Worm (Caenorhabditis elegans) whole organism, L4 larva: ENCODE data around the gene far-5.
"Not testable (repeated sequence)": the region's sequence is repeated elsewhere in the genome, so short reads cannot be mapped to it uniquely, and the experiment has no call there.

ENCODE experiments used
- D1046.2 ChIP-seq: fragments of 200-800 bp; sonication (Bioruptor generic); IDR thresholded peaks from 2 replicates; pipeline ENCODE4 v1.3.6; 2022; ENCODE audit warnings: missing genetic modification characterization, missing compliant biosample characterization
- R02D3.7 ChIP-seq: fragments of 150-350 bp; sonication (generic microtip); optimal IDR thresholded peaks from 3 replicates; lab custom pipeline; 2014; ENCODE audit warnings: missing biosample characterization, missing genetic modification characterization
- T20F7.1 ChIP-seq: fragments of 200-800 bp; sonication (Bioruptor generic); optimal IDR thresholded peaks from 2 replicates; lab custom pipeline; 2018; ENCODE audit warnings: mild to moderate bottlenecking, missing genetic modification characterization, missing compliant biosample characterization
- T26A8.4 ChIP-seq: fragments of 200-800 bp; sonication (Bioruptor generic); IDR thresholded peaks from 2 replicates; pipeline ENCODE4 v1.3.6; 2022; ENCODE audit warnings: missing genetic modification characterization, missing compliant biosample characterization
- Y5F2A.4 ChIP-seq: fragments of 200-800 bp; sonication (Bioruptor generic); optimal IDR thresholded peaks from 2 replicates; lab custom pipeline; 2018; ENCODE audit warnings: mild to moderate bottlenecking, missing genetic modification characterization, missing compliant biosample characterization
- aha-1 ChIP-seq: fragments of 150-350 bp; peaks from one replicate; lab custom pipeline; 2014; ENCODE audit warnings: missing biosample characterization, missing genetic modification characterization
- aly-2 ChIP-seq: sonication (generic microtip); optimal IDR thresholded peaks from 2 replicates; lab custom pipeline; 2018; ENCODE audit warnings: missing biosample characterization, missing genetic modification characterization
- arid-1 ChIP-seq: fragments of 200-800 bp; sonication (Bioruptor generic); conservative IDR thresholded peaks from 2 replicates; pipeline ENCODE4 v1.3.6; 2022; ENCODE audit warnings: missing genetic modification reagents, missing genetic modification characterization, missing compliant biosample characterization
- ceh-20 ChIP-seq: fragments of 200-800 bp; sonication (Bioruptor generic); IDR thresholded peaks from 2 replicates; pipeline ENCODE4 v1.3.6; 2022; ENCODE audit warnings: missing genetic modification reagents, missing genetic modification characterization, missing compliant biosample characterization
- ceh-28 ChIP-seq: fragments of 150-350 bp; optimal IDR thresholded peaks from 2 replicates; lab custom pipeline; 2014; ENCODE audit warnings: missing biosample characterization, missing genetic modification reagents, missing genetic modification characterization
- ceh-44 ChIP-seq: fragments of 200-800 bp; sonication (Bioruptor generic); IDR thresholded peaks from 2 replicates; pipeline ENCODE4 v1.3.6; 2022; ENCODE audit warnings: missing genetic modification reagents, missing genetic modification characterization, missing compliant biosample characterization
- ceh-82 ChIP-seq: sonication (generic microtip); optimal IDR thresholded peaks from 2 replicates; lab custom pipeline; 2017; ENCODE audit warnings: missing biosample characterization, missing genetic modification characterization
- ctbp-1 ChIP-seq: fragments of 200-800 bp; sonication (Bioruptor generic); IDR thresholded peaks from 2 replicates; pipeline ENCODE4 v1.3.6; 2022; ENCODE audit warnings: missing genetic modification reagents, missing genetic modification characterization, missing compliant biosample characterization
- daf-8 ChIP-seq: fragments of 200-800 bp; sonication (Bioruptor generic); IDR thresholded peaks from 2 replicates; pipeline ENCODE4 v1.3.6; 2022; ENCODE audit warnings: missing genetic modification characterization, missing compliant biosample characterization
- dmd-6 ChIP-seq: fragments of 200-800 bp; sonication (Bioruptor generic); IDR thresholded peaks from 2 replicates; pipeline ENCODE4 v1.3.6; 2022; ENCODE audit warnings: missing genetic modification reagents, missing genetic modification characterization, missing compliant biosample characterization
- dmd-9 ChIP-seq: fragments of 200-800 bp; sonication (Bioruptor generic); IDR thresholded peaks from 2 replicates; pipeline ENCODE4 v1.3.6; 2022; ENCODE audit warnings: missing genetic modification reagents, missing genetic modification characterization, missing compliant biosample characterization
- dve-1 ChIP-seq: sonication (generic microtip); optimal IDR thresholded peaks from 2 replicates; lab custom pipeline; 2017; ENCODE audit warnings: antibody characterized with exemption, mild to moderate bottlenecking, missing genetic modification characterization, missing compliant biosample characterization; ENCODE audit not compliant: insufficient read depth
- hif-1 ChIP-seq, 2 experiments: sonication (generic microtip); optimal IDR thresholded peaks; 2 replicates each; lab custom pipeline; 2016 to 2017; ENCODE audit warnings: missing compliant biosample characterization in 2 of 2, missing genetic modification characterization in 2 of 2, missing genetic modification reagents in 2 of 2, missing genotype in 2 of 2, mild to moderate bottlenecking in 1 of 2
- hlh-30 ChIP-seq: sonication (generic microtip); optimal IDR thresholded peaks from 2 replicates; lab custom pipeline; 2017; ENCODE audit warnings: antibody characterized with exemption, mild to moderate bottlenecking, missing genetic modification characterization, missing compliant biosample characterization; ENCODE audit not compliant: insufficient read depth
- hmg-1.1 ChIP-seq: fragments of 200-800 bp; sonication (Bioruptor generic); IDR thresholded peaks from 2 replicates; pipeline ENCODE4 v1.3.6; 2022; ENCODE audit warnings: missing genetic modification reagents, missing genetic modification characterization, missing compliant biosample characterization
- lin-38 ChIP-seq: fragments of 200-800 bp; sonication (Bioruptor generic); IDR thresholded peaks from 2 replicates; pipeline ENCODE4 v1.3.6; 2022; ENCODE audit warnings: missing genetic modification reagents, missing genetic modification characterization, missing compliant biosample characterization
- lir-3 ChIP-seq: sonication (generic microtip); optimal IDR thresholded peaks from 2 replicates; lab custom pipeline; 2016; ENCODE audit warnings: mild to moderate bottlenecking, missing genetic modification characterization, missing compliant biosample characterization
- madf-5 ChIP-seq, 2 experiments: fragments of 200-800 bp; sonication (Bioruptor generic); IDR thresholded peaks; 2 replicates each; pipeline ENCODE4 v1.3.6; 2022; ENCODE audit warnings: missing compliant biosample characterization in 2 of 2, missing genetic modification characterization in 2 of 2
- madf-9 ChIP-seq: fragments of 200-800 bp; sonication (Bioruptor generic); conservative IDR thresholded peaks from 2 replicates; pipeline ENCODE4 v1.3.6; 2022; ENCODE audit warnings: missing genetic modification reagents, missing genetic modification characterization, missing compliant biosample characterization
- mep-1 ChIP-seq: fragments of 150-350 bp; sonication (generic microtip); optimal IDR thresholded peaks from 3 replicates; lab custom pipeline; 2014; ENCODE audit warnings: missing biosample characterization, missing genetic modification characterization
- mes-2 ChIP-seq: sonication (generic microtip); optimal IDR thresholded peaks from 2 replicates; lab custom pipeline; 2016; ENCODE audit warnings: missing genotype, mild to moderate bottlenecking, missing genetic modification characterization, missing compliant biosample characterization; ENCODE audit not compliant: poor library complexity, severe bottlenecking
- mxl-2 ChIP-seq: fragments of 200-800 bp; sonication (Bioruptor generic); conservative IDR thresholded peaks from 2 replicates; pipeline ENCODE4 v1.3.6; 2022; ENCODE audit warnings: missing genetic modification reagents, missing genetic modification characterization, missing compliant biosample characterization
- nhr-102 ChIP-seq: sonication (generic microtip); optimal IDR thresholded peaks from 2 replicates; lab custom pipeline; 2016; ENCODE audit warnings: mild to moderate bottlenecking, missing genetic modification characterization, moderate library complexity, missing compliant biosample characterization
- nhr-41 ChIP-seq: fragments of 200-800 bp; sonication (Bioruptor generic); IDR thresholded peaks from 2 replicates; pipeline ENCODE4 v1.3.6; 2022; ENCODE audit warnings: missing genetic modification reagents, missing genetic modification characterization, missing compliant biosample characterization
- nhr-42 ChIP-seq: fragments of 200-800 bp; sonication (Bioruptor generic); IDR thresholded peaks from 2 replicates; pipeline ENCODE4 v1.3.6; 2022; ENCODE audit warnings: missing genetic modification characterization, missing compliant biosample characterization
- nhr-48 ChIP-seq: sonication (generic microtip); optimal IDR thresholded peaks from 2 replicates; lab custom pipeline; 2016; ENCODE audit warnings: mild to moderate bottlenecking, missing genetic modification characterization, missing compliant biosample characterization
- nhr-76 ChIP-seq: fragments of 150-350 bp; optimal IDR thresholded peaks from 2 replicates; lab custom pipeline; 2014; ENCODE audit warnings: missing biosample characterization, missing genetic modification characterization
- pha-4 ChIP-seq, 2 experiments: fragments of 150-350 bp in 1 of 2; fragments of 200-800 bp in 1 of 2; sonication (Bioruptor generic) in 1 of 2; IDR thresholded peaks in 1 of 2; optimal IDR thresholded peaks in 1 of 2; 2 replicates each; pipeline versions ENCODE4 v1.3.6 to Lab custom; 2014 to 2022; ENCODE audit warnings: missing genetic modification characterization in 2 of 2, missing genetic modification reagents in 2 of 2, missing biosample characterization in 1 of 2, missing compliant biosample characterization in 1 of 2
- pqm-1 ChIP-seq: sonication (generic microtip); optimal IDR thresholded peaks from 2 replicates; lab custom pipeline; 2017; ENCODE audit warnings: missing biosample characterization, missing genetic modification characterization
- rbr-2 ChIP-seq: sonication (generic microtip); optimal IDR thresholded peaks from 2 replicates; lab custom pipeline; 2016; ENCODE audit warnings: missing genotype, missing genetic modification characterization, missing compliant biosample characterization
- saeg-2 ChIP-seq: fragments of 200-800 bp; sonication (Bioruptor generic); IDR thresholded peaks from 2 replicates; pipeline ENCODE4 v1.3.6; 2022; ENCODE audit warnings: missing genetic modification reagents, missing genetic modification characterization, missing compliant biosample characterization
- skn-1 ChIP-seq: fragments of 150-350 bp; optimal IDR thresholded peaks from 2 replicates; lab custom pipeline; 2014; ENCODE audit warnings: missing biosample characterization, missing genetic modification characterization
- spr-1 ChIP-seq: sonication (generic microtip); optimal IDR thresholded peaks from 2 replicates; lab custom pipeline; 2016; ENCODE audit warnings: mild to moderate bottlenecking, missing genetic modification characterization, missing compliant biosample characterization
- tra-1 ChIP-seq: fragments of 200-800 bp; sonication (Bioruptor generic); IDR thresholded peaks from 2 replicates; pipeline ENCODE4 v1.3.6; 2022; ENCODE audit warnings: missing genetic modification reagents, missing genetic modification characterization, missing compliant biosample characterization
- unc-130 ChIP-seq: sonication (generic microtip); optimal IDR thresholded peaks from 2 replicates; lab custom pipeline; 2016; ENCODE audit warnings: missing genetic modification reagents, missing genetic modification characterization, missing compliant biosample characterization
- unc-39 ChIP-seq: sonication (generic microtip); optimal IDR thresholded peaks from 2 replicates; lab custom pipeline; 2017; ENCODE audit warnings: missing biosample characterization, missing genetic modification characterization
- zfp-3 ChIP-seq: fragments of 200-800 bp; sonication (Bioruptor generic); conservative IDR thresholded peaks from 2 replicates; pipeline ENCODE4 v1.3.6; 2022; ENCODE audit warnings: missing genetic modification reagents, missing genetic modification characterization, missing compliant biosample characterization
- zip-2 ChIP-seq: fragments of 150-350 bp; optimal IDR thresholded peaks from 2 replicates; lab custom pipeline; 2014; ENCODE audit warnings: missing biosample characterization, missing genetic modification characterization
- ztf-7 ChIP-seq: fragments of 150-350 bp; optimal IDR thresholded peaks from 2 replicates; lab custom pipeline; 2014; ENCODE audit warnings: missing biosample characterization, missing genetic modification characterization

Gene far-5

DNA sequence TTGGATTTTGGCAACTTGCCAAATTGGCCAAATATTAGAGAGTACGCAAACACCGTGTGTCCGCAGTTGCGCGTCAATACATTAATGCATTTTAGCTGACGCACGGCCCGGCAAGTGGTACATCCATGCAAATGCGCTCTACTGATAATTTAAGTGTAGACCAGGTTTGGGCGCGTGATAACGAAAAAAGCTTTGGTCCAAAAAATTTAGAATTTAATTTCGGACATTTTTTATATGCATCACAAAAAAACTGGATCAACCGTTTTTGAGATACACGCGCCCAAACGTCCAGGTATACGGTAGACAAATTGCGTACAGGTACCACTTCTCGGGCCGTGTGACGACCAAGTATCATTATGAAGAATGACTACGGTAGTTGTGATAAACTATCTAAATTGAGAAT lies 27.4 kb upstream of the far-5 start, which contains the start of gene R186.8 (continued):
- peak; percentile 86 for TF ChIP-seq hmg-1.1 (GFP tag; lab: Robert Waterston, UW)
- peak; percentile 69; the same call in 1 of the 2 replicates for TF ChIP-seq ctbp-1 (GFP tag; lab: Robert Waterston, UW)
- TF ChIP-seq T26A8.4 (GFP tag; lab: Robert Waterston, UW) = peak; percentile 87; the same call in 1 of the 2 replicates
- TF ChIP-seq madf-9 = peak; percentile 70; the same call in 1 of the 2 replicates
- TF ChIP-seq pha-4 (GFP tag; IDR thresholded peaks at IDR 0.05; lab: Robert Waterston, UW) = peak; percentile 77
- not testable (repeated sequence) for TF ChIP-seq pha-4 (tag; optimal IDR thresholded peaks at IDR 0.05; lab: Kevin White, UChicago)
- TF ChIP-seq D1046.2 (GFP tag; lab: Robert Waterston, UW) = 0 out of 2 replicates have a peak, but pooled peaks have one; percentile 41
- peak; percentile 87 for TF ChIP-seq zfp-3 (GFP tag; lab: Robert Waterston, UW)
- TF ChIP-seq rbr-2 (tag; lab: Kevin White, UChicago) = peak; percentile 86
- peak; percentile 96 for TF ChIP-seq aha-1 (tag; lab: Kevin White, UChicago)
- peak; percentile 88 for TF ChIP-seq nhr-42 (GFP tag; lab: Robert Waterston, UW)
- peak; percentile 43 for TF ChIP-seq hlh-30
- peak in 1 of 2 experiments; percentile 56 for TF ChIP-seq hif-1 (tag; optimal IDR thresholded peaks at IDR 0.05; lab: Kevin White, UChicago)
- peak; percentile 72 for TF ChIP-seq arid-1 (GFP tag; lab: Robert Waterston, UW)
- peak; percentile 74 for TF ChIP-seq mep-1
- peak; percentile 47 for TF ChIP-seq spr-1
- TF ChIP-seq dve-1 (tag; lab: Kevin White, UChicago) = peak; percentile 53
- 0 out of 2 replicates have a peak, but pooled peaks have one; percentile 14 for TF ChIP-seq saeg-2 (GFP tag; lab: Robert Waterston, UW)
- peak; percentile 81 for TF ChIP-seq dmd-9 (GFP tag; lab: Robert Waterston, UW)
- TF ChIP-seq daf-8 = 0 out of 2 replicates have a peak, but pooled peaks have one; percentile 35
- TF ChIP-seq mxl-2 = peak; percentile 62
- peak; percentile 99 for TF ChIP-seq lin-38 (GFP tag; lab: Robert Waterston, UW)
- peak; percentile 84 for TF ChIP-seq ceh-44 (GFP tag; lab: Robert Waterston, UW)
- peak; percentile 94 for TF ChIP-seq dmd-6
- peak; percentile 60 for TF ChIP-seq nhr-48 (tag; lab: Kevin White, UChicago)
- peak; percentile 82 for TF ChIP-seq ceh-20 (GFP tag; lab: Robert Waterston, UW)
- peak in 1 of 2 experiments; percentile 48; a peak in 1 of 4 replicates for TF ChIP-seq madf-5 (GFP tag; IDR thresholded peaks at IDR 0.05; lab: Robert Waterston, UW)
- peak; percentile 85 for TF ChIP-seq tra-1 (GFP tag; lab: Robert Waterston, UW)

DNA sequence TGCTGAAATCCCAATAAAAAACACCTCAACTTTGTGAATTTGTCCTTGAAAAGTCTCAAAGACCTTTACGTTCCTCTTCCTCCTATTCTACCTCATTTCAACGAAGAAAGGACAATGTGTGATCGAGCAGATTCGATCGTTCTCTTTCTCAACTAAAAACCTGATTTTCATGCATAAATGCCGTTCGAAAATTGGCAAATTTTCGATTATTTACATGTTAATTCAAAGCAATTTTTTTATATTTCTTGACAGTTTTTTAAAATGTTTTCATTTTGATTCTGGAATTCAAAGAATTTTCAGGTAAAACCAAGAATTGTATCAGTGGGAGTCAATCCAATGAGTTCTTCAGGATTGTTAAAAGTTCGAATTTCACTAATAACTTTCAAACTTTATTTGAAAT lies 26.8 kb upstream of the far-5 start, which contains the start of gene lin-46:
lin-46 (plus strand) TSS at position 301 of the 400 bp plus-strand sequence.
- no peak for TF ChIP-seq Y5F2A.4
- no peak for TF ChIP-seq spr-1
- TF ChIP-seq skn-1 (tag; lab: Kevin White, UChicago) = no peak
- TF ChIP-seq nhr-76 (tag; lab: Kevin White, UChicago) = no peak
- no peak for TF ChIP-seq aly-2 (tag; lab: Kevin White, UChicago)
- TF ChIP-seq tra-1 (GFP tag; lab: Robert Waterston, UW) = no peak
- no peak for TF ChIP-seq lin-38 (GFP tag; lab: Robert Waterston, UW)
- TF ChIP-seq pqm-1 (tag; lab: Kevin White, UChicago) = no peak
- no peak for TF ChIP-seq nhr-42 (GFP tag; lab: Robert Waterston, UW)
- no peak for TF ChIP-seq ztf-7
- no peak for TF ChIP-seq zip-2 (tag; lab: Kevin White, UChicago)
- TF ChIP-seq T26A8.4 (GFP tag; lab: Robert Waterston, UW) = no peak
- no peak for TF ChIP-seq zfp-3 (GFP tag; lab: Robert Waterston, UW)
- TF ChIP-seq ceh-28 = no peak

DNA sequence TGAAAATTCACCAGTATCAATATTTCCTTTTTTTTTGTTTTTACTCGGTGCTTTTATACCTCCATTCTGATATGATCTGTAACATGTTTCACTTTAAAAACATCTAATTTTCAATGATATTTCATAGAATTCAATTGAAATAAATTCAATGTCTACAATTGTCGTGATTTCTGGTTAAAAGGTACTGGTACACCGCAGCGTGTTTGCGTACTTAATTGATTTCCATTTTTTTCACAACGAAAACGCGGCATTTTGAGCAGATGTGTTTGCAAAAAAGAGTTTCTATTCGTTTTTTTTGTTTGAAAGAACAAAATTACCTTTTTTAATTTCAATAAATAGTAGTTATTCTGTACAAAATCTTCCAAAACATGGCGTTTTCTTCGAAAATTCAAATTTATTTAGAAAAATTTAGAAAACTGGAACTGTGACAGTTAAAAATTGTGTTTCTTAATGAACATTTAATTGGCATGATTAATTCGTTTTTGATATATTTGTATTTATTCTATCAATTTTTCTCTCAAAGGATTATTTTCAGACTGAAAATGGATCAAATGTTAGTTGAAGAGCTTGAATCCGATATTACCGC lies 24.7 kb upstream of the far-5 start, which contains the start of gene pnn-1:
pnn-1 (plus strand) TSS at position 536 of the 586 bp plus-strand sequence.
- TF ChIP-seq rbr-2 (tag; lab: Kevin White, UChicago) = no peak
- TF ChIP-seq R02D3.7 (tag; lab: Kevin White, UChicago) = no peak
- peak; percentile 34 for TF ChIP-seq dve-1 (tag; lab: Kevin White, UChicago)
- no peak for TF ChIP-seq hif-1 (tag; optimal IDR thresholded peaks at IDR 0.05; lab: Kevin White, UChicago)
- TF ChIP-seq ceh-82 (tag; lab: Kevin White, UChicago) = no peak
- no peak for TF ChIP-seq nhr-102 (tag; lab: Kevin White, UChicago)
- no peak for TF ChIP-seq daf-8
- TF ChIP-seq zfp-3 (GFP tag; lab: Robert Waterston, UW) = no peak
- no peak for TF ChIP-seq lir-3 (tag; lab: Kevin White, UChicago)
- TF ChIP-seq unc-130 (GFP tag; lab: Kevin White, UChicago) = no peak
- TF ChIP-seq T20F7.1 (GFP tag; lab: Kevin White, UChicago) = peak; percentile 74
- TF ChIP-seq hlh-30 = no peak
- no peak for TF ChIP-seq nhr-41 (GFP tag; lab: Robert Waterston, UW)
- peak; percentile 75 for TF ChIP-seq lin-38 (GFP tag; lab: Robert Waterston, UW)
- peak; percentile 68 for TF ChIP-seq mes-2 (tag; lab: Kevin White, UChicago)
- TF ChIP-seq pha-4 (GFP tag; IDR thresholded peaks at IDR 0.05; lab: Robert Waterston, UW) = no peak
- TF ChIP-seq pha-4 (tag; optimal IDR thresholded peaks at IDR 0.05; lab: Kevin White, UChicago) = no peak
- TF ChIP-seq madf-5 (GFP tag; IDR thresholded peaks at IDR 0.05; lab: Robert Waterston, UW) = no peak
- TF ChIP-seq unc-39 (tag; lab: Kevin White, UChicago) = no peak
- TF ChIP-seq tra-1 (GFP tag; lab: Robert Waterston, UW) = no peak
- no peak for TF ChIP-seq skn-1 (tag; lab: Kevin White, UChicago)
